Worm (Caenorhabditis elegans) whole organism, midembryonic: ENCODE measurements around the gene C47E12.14.

Experiments used
- T22C8.4 ChIP-seq: fragments of 200-800 bp; sonication (Bioruptor generic); IDR thresholded peaks from 2 replicates; pipeline ENCODE4 v1.3.6; 2022; ENCODE audit warnings: missing genetic modification characterization, missing compliant biosample characterization
- cog-1 ChIP-seq: sonication (generic microtip); optimal IDR thresholded peaks from 2 replicates; lab custom pipeline; 2016; ENCODE audit warnings: missing genetic modification characterization, missing compliant biosample characterization
- flt-1 ChIP-seq: fragments of 200-800 bp; sonication (Bioruptor generic); IDR thresholded peaks from 2 replicates; pipeline ENCODE4 v1.3.6; 2022; ENCODE audit warnings: missing genetic modification characterization, missing compliant biosample characterization
- klf-2 ChIP-seq: fragments of 200-800 bp; sonication (Bioruptor generic); conservative IDR thresholded peaks from 2 replicates; pipeline ENCODE4 v1.3.6; 2022; ENCODE audit warnings: missing genetic modification reagents, missing genetic modification characterization, missing compliant biosample characterization
- med-1 ChIP-seq: sonication (generic microtip); optimal IDR thresholded peaks from 2 replicates; lab custom pipeline; 2017; ENCODE audit warnings: missing genetic modification characterization, mild to moderate bottlenecking, missing compliant biosample characterization, antibody characterized with exemption, missing genetic modification reagents; ENCODE audit not compliant: insufficient read depth
- ref-1 ChIP-seq: fragments of 200-800 bp; sonication (Bioruptor generic); conservative IDR thresholded peaks from 2 replicates; pipeline ENCODE4 v1.3.6; 2022; ENCODE audit warnings: missing genetic modification reagents, missing genetic modification characterization, missing compliant biosample characterization
- tab-1 ChIP-seq: fragments of 200-800 bp; sonication (Bioruptor generic); IDR thresholded peaks from 2 replicates; pipeline ENCODE4 v1.3.6; 2022; ENCODE audit warnings: missing genetic modification characterization, missing compliant biosample characterization
- ztf-23 ChIP-seq: fragments of 200-800 bp; sonication (Bioruptor generic); IDR thresholded peaks from 2 replicates; pipeline ENCODE4 v1.3.6; 2022; ENCODE audit warnings: missing genetic modification reagents, missing genetic modification characterization, missing compliant biosample characterization
- ztf-29 ChIP-seq: fragments of 200-800 bp; sonication (Bioruptor generic); IDR thresholded peaks from 2 replicates; pipeline ENCODE4 v1.3.6; 2022; ENCODE audit warnings: missing genetic modification reagents, missing genetic modification characterization, missing compliant biosample characterization

C47E12.14 gene

DNA sequence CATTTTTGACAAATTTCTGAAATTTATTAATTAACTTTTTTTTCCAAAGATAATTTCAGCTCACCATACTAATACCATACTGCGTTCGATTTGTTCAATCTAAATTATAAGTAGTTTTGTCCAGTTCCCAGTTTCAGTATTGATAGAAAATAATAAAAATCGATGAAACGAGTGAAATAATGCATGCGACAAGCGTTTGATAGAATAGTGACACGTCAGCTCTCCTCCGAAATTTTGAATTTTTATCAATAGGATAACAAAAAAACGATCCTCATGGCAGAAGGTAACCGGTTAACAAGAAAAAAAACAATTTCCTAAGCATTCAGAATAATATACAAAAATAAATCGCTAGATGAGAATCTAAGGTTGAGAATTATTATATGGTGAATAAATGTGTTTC is 25.6 kb upstream of the C47E12.14 start, which contains the start of gene C47E12.3:
C47E12.3 (minus strand) TSS at position 101 of the 400 bp plus-strand sequence.
- no peak for TF ChIP-seq cog-1 (tag; lab: Kevin White, UChicago)
- TF ChIP-seq klf-2 (GFP tag; lab: Robert Waterston, UW), result no peak
- TF ChIP-seq ztf-23, result no peak
- TF ChIP-seq ztf-29, result no peak

- no peak for TF ChIP-seq flt-1 (GFP tag; lab: Robert Waterston, UW)
- no peak for TF ChIP-seq ztf-29
- no peak for TF ChIP-seq ztf-23
- no peak for TF ChIP-seq med-1 (GFP tag; lab: Kevin White, UChicago)
Measured at ce11 chrIV:9998487-9999218, 22.5 kb upstream of the C47E12.14 start, which contains the start of gene pyp-1. Gene pyp-1, minus strand, starts transcription at chrIV:9998925.

- TF ChIP-seq ztf-29 (no peak), T22C8.4 (GFP tag; lab: Robert Waterston, UW) (no peak), flt-1 (GFP tag; lab: Robert Waterston, UW) (no peak), tab-1 (GFP tag; lab: Robert Waterston, UW) (no peak), ztf-23 (no peak), med-1 (GFP tag; lab: Kevin White, UChicago) (no peak), ref-1 (GFP tag; lab: Robert Waterston, UW) (no peak), cog-1 (tag; lab: Kevin White, UChicago) (no peak), klf-2 (GFP tag; lab: Robert Waterston, UW) (no peak)
Measured at ce11 chrIV:9994895-9995394, 18.8 kb upstream of the C47E12.14 start, which contains the start of gene uba-1. Gene uba-1, minus strand, starts transcription at chrIV:9994945.

- TF ChIP-seq ztf-29 (no peak), tab-1 (GFP tag; lab: Robert Waterston, UW) (no peak), ztf-23 (no peak), cog-1 (tag; lab: Kevin White, UChicago) (no peak), ref-1 (GFP tag; lab: Robert Waterston, UW) (no peak), klf-2 (GFP tag; lab: Robert Waterston, UW) (no peak), flt-1 (GFP tag; lab: Robert Waterston, UW) (no peak), T22C8.4 (GFP tag; lab: Robert Waterston, UW) (no peak), med-1 (GFP tag; lab: Kevin White, UChicago) (no peak)
Measured at ce11 chrIV:9993403-9994132, 17.4 kb upstream of the C47E12.14 start.

DNA sequence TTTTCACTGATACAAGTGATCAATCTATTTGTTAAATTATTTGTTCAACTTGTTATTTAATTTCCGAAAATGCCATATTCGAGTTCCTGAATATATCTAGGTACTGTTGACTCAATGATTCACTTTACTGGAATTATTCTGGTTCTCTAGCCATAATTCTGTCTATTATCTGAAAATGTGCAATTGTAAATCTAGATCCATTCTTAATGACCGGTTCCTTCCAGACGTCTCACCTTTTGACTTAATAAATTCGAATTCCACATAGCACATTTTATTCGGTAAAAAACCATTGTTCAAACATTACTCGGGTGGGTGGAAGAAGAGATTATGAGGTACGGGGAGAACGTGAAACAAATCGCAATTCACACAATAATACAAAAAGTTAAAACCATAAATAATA is 13.2 kb upstream of the C47E12.14 start:
- TF ChIP-seq ref-1 (GFP tag; lab: Robert Waterston, UW), result no peak
- no peak for TF ChIP-seq ztf-23
- TF ChIP-seq T22C8.4 (GFP tag; lab: Robert Waterston, UW), result no peak
- TF ChIP-seq med-1 (GFP tag; lab: Kevin White, UChicago), result no peak
- TF ChIP-seq flt-1 (GFP tag; lab: Robert Waterston, UW), result no peak
- no peak for TF ChIP-seq klf-2 (GFP tag; lab: Robert Waterston, UW)
- no peak for TF ChIP-seq ztf-29
- no peak for TF ChIP-seq tab-1 (GFP tag; lab: Robert Waterston, UW)

ce11 chrIV:9982895-9983294 is 6.7 kb upstream of the C47E12.14 start, which contains the start of gene mam-2:
Gene mam-2, plus strand, starts transcription at chrIV:9983195.
- no peak for TF ChIP-seq med-1 (GFP tag; lab: Kevin White, UChicago)
- no peak for TF ChIP-seq ref-1 (GFP tag; lab: Robert Waterston, UW)
- no peak for TF ChIP-seq tab-1 (GFP tag; lab: Robert Waterston, UW)
- no peak for TF ChIP-seq ztf-23
- no peak for TF ChIP-seq klf-2 (GFP tag; lab: Robert Waterston, UW)

DNA sequence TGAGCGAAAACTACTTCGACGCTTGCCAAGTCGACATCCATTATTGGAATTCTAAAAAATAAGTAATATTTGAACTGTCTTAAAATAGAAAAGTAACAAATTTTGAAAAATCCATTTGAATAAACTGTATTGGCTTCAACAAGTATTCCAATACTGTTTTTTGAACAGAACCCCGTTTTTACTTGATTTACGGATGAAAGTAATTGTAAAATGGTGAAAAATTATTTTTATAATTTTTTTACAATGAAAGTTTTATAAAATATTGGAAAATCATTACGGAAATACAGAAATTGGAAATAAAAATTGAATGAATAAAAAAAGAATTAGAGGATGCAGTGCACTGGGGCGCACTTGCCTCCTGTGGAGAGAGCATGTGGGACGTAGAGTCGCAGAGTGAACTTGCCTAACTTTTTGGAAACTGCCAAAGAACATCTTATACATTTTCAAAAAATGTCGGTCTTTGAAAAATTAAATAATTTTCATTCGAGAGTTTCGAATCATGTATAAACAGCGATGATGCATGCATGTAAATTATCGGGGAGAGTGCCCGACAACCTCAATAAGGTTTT is 6.1 kb upstream of the C47E12.14 start, which contains the start of gene rrp-1:
rrp-1 (minus strand) TSS at position 51 of the 569 bp plus-strand sequence.
- TF ChIP-seq ztf-23 (no peak), cog-1 (tag; lab: Kevin White, UChicago) (no peak), tab-1 (GFP tag; lab: Robert Waterston, UW) (no peak), ztf-29 (no peak), med-1 (GFP tag; lab: Kevin White, UChicago) (no peak), T22C8.4 (GFP tag; lab: Robert Waterston, UW) (no peak), flt-1 (GFP tag; lab: Robert Waterston, UW) (no peak), ref-1 (GFP tag; lab: Robert Waterston, UW) (no peak), klf-2 (GFP tag; lab: Robert Waterston, UW) (no peak)

DNA sequence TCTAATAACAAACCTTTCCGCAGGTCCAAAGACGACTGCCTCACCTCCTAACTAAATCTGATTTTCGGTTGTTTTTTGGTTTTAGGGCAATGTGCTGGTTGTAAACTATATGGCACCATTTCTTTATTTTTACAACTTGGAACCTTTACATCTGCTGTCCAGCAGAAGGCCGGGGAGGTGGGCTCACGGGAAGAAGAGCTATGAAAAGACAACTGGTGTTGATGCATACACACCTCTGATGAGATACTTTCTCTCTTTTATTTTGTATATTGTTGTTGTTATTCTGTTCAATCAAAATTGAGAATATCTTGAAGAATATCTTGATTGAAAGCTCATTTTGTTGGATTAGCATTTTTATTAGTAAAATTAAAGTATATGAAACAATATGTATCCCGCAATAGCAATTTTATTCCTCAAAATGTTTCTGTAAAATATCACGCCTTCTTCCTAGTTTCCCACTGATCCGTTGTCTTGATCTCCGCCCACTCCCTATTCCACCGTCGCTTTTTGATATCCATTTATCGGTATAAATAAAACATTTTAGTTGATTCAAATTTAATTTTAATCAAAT is 1.5 kb upstream of the C47E12.14 start, which contains the start of gene dhp-2:
dhp-2 (plus strand) TSS at position 521 of the 571 bp plus-strand sequence.
- no peak for TF ChIP-seq flt-1 (GFP tag; lab: Robert Waterston, UW)
- TF ChIP-seq klf-2 (GFP tag; lab: Robert Waterston, UW), result no peak
- no peak for TF ChIP-seq tab-1 (GFP tag; lab: Robert Waterston, UW)
- no peak for TF ChIP-seq ztf-23
- no peak for TF ChIP-seq ztf-29
- no peak for TF ChIP-seq ref-1 (GFP tag; lab: Robert Waterston, UW)
- TF ChIP-seq T22C8.4 (GFP tag; lab: Robert Waterston, UW), result no peak
- no peak for TF ChIP-seq cog-1 (tag; lab: Kevin White, UChicago)
- TF ChIP-seq med-1 (GFP tag; lab: Kevin White, UChicago), result no peak
